Fruit fly (Drosophila melanogaster): ENCODE results near the gene hth.
A peak's percentile ranks its signal among the peaks of the same experiment; 100 is the strongest.

hth gene

dm6 chr3R:10684284-10684683, 44.9 kb upstream of the hth start (continued):
- TF ChIP-seq cad (GFP tag; optimal IDR thresholded peaks at IDR 0.05): no peak
- peak; percentile 25 for TF ChIP-seq TFAM (GFP tag; optimal IDR thresholded peaks at IDR 0.05)
- TF ChIP-seq CG6254 (GFP tag; optimal IDR thresholded peaks at IDR 0.05): peak; percentile 56
- TF ChIP-seq cg (GFP tag; optimal IDR thresholded peaks at IDR 0.05): no peak
- no peak for TF ChIP-seq CG15696 (tag; optimal IDR thresholded peaks at IDR 0.05)
- peak; percentile 51 for TF ChIP-seq CG5953 (GFP tag; IDR thresholded peaks at IDR 0.05)
- TF ChIP-seq CG1602 (GFP tag; optimal IDR thresholded peaks at IDR 0.05): peak; percentile 22
- TF ChIP-seq D (optimal IDR thresholded peaks at IDR 0.05): no peak
- TF ChIP-seq D (GFP tag; optimal IDR thresholded peaks at IDR 0.05): peak; percentile 50
- TF ChIP-seq twi (tag; optimal IDR thresholded peaks at IDR 0.05): no peak
- TF ChIP-seq CoRest (tag; optimal IDR thresholded peaks at IDR 0.05): peak; percentile 59
- no peak for TF ChIP-seq pros (GFP tag; optimal IDR thresholded peaks at IDR 0.05)
- TF ChIP-seq CG7271 (tag; optimal IDR thresholded peaks at IDR 0.05): peak; percentile 16
- no peak for TF ChIP-seq CG13894 (tag; optimal IDR thresholded peaks at IDR 0.05)
- TF ChIP-seq dati (GFP tag; IDR thresholded peaks at IDR 0.05): no peak
- no peak for TF ChIP-seq CG14965 (GFP tag; optimal IDR thresholded peaks at IDR 0.05; ENCODE audit: borderline replicate concordance)
- TF ChIP-seq fd64A (GFP tag; optimal IDR thresholded peaks at IDR 0.05): no peak
- TF ChIP-seq CG6175 (GFP tag; IDR thresholded peaks at IDR 0.05): no peak
- no peak for TF ChIP-seq CG6854 (GFP tag; optimal IDR thresholded peaks at IDR 0.05)
- TF ChIP-seq slbo (GFP tag; IDR thresholded peaks at IDR 0.05): peak; percentile 75
- no peak for TF ChIP-seq kni (GFP tag; optimal IDR thresholded peaks at IDR 0.05)
- peak; percentile 16 for TF ChIP-seq pho (GFP tag; optimal IDR thresholded peaks at IDR 0.05)
- TF ChIP-seq CG4282 (GFP tag; optimal IDR thresholded peaks at IDR 0.05): no peak
- no peak for TF ChIP-seq CG9797 (GFP tag; optimal IDR thresholded peaks at IDR 0.05)
- no peak for TF ChIP-seq B-H2 (GFP tag; optimal IDR thresholded peaks at IDR 0.05)
- TF ChIP-seq CG11504 (tag; optimal IDR thresholded peaks at IDR 0.05): peak; percentile 89
- no peak for TF ChIP-seq zen2 (GFP tag; IDR thresholded peaks at IDR 0.05; ENCODE audit: partially characterized antibody)
- TF ChIP-seq seq (GFP tag; IDR thresholded peaks at IDR 0.05): peak; percentile 45; the same call in 1 of the 2 replicates
- TF ChIP-seq trem (tag; optimal IDR thresholded peaks at IDR 0.05): peak; percentile 7
- TF ChIP-seq CG4707 (GFP tag; optimal IDR thresholded peaks at IDR 0.05): peak; percentile 17
- TF ChIP-seq Med (GFP tag): peak; percentile 93
- no peak for TF ChIP-seq Neu2 (GFP tag; optimal IDR thresholded peaks at IDR 0.05; ENCODE audit: borderline replicate concordance)
- no peak for TF ChIP-seq z (GFP tag; IDR thresholded peaks at IDR 0.05)
- peak; percentile 13 for TF ChIP-seq wek (GFP tag; optimal IDR thresholded peaks at IDR 0.05)
- TF ChIP-seq Dad (GFP tag; optimal IDR thresholded peaks at IDR 0.05): no peak
- no peak for TF ChIP-seq knrl (GFP tag; IDR thresholded peaks at IDR 0.05; ENCODE audit: partially characterized antibody)
- peak; percentile 42 for TF ChIP-seq CG5245 (GFP tag; optimal IDR thresholded peaks at IDR 0.05)
- TF ChIP-seq Mrtf (GFP tag; IDR thresholded peaks at IDR 0.05): 0 out of 3 replicates have a peak, but pooled peaks have one; percentile 45
- TF ChIP-seq Dbx (GFP tag; IDR thresholded peaks at IDR 0.05): no peak
- TF ChIP-seq exex (tag; optimal IDR thresholded peaks at IDR 0.05): no peak
- TF ChIP-seq Dip3 (GFP tag; optimal IDR thresholded peaks at IDR 0.05): peak; percentile 36
- TF ChIP-seq CG4617 (GFP tag; optimal IDR thresholded peaks at IDR 0.05; ENCODE audit: borderline replicate concordance): no peak
- peak; percentile 54; the same call in 1 of the 2 replicates for TF ChIP-seq E2f1 (GFP tag; IDR thresholded peaks at IDR 0.05)
- no peak for TF ChIP-seq hbn (GFP tag; IDR thresholded peaks at IDR 0.05; ENCODE audit: partially characterized antibody)
- TF ChIP-seq tgo (GFP tag; IDR thresholded peaks at IDR 0.05): peak; percentile 70
- no peak for TF ChIP-seq CG34224 (GFP tag; IDR thresholded peaks at IDR 0.05; ENCODE audit: partially characterized antibody)
- TF ChIP-seq CG15011 (GFP tag; optimal IDR thresholded peaks at IDR 0.05): peak; percentile 41
- no peak for TF ChIP-seq NC2α (GFP tag; optimal IDR thresholded peaks at IDR 0.05)
- no peak for TF ChIP-seq Hr39 (optimal IDR thresholded peaks at IDR 0.05)
- TF ChIP-seq CG6791 (GFP tag; IDR thresholded peaks at IDR 0.05; ENCODE audit: partially characterized antibody): no peak
- TF ChIP-seq Ets97D (GFP tag; optimal IDR thresholded peaks at IDR 0.05): no peak

Data from whole organism, embryonic.